Fruit fly (Drosophila melanogaster) whole organism, embryonic: Measurements from ENCODE around the gene CG14020.
A peak's percentile ranks its signal among the peaks of the same experiment; 100 is the strongest.

Experiments used
- ATbp ChIP-seq: fragments of 200-800 bp; sonication (Bioruptor generic); optimal IDR thresholded peaks from 2 replicates; lab custom pipeline; 2017; ENCODE audit warnings: missing biosample characterization, mild to moderate bottlenecking, missing genetic modification characterization, missing genetic modification reagents
- Abd-B ChIP-seq: fragments of 200-800 bp; sonication (Bioruptor generic); optimal IDR thresholded peaks from 2 replicates; lab custom pipeline; 2018; ENCODE audit warnings: missing biosample characterization, mild to moderate bottlenecking, missing genetic modification characterization, moderate library complexity
- Atf-2 ChIP-seq: fragments of 200-800 bp; sonication (Bioruptor generic); optimal IDR thresholded peaks from 2 replicates; lab custom pipeline; 2016; ENCODE audit warnings: missing biosample characterization, missing genetic modification characterization
- BEAF-32 ChIP-seq: fragments of 200-800 bp; sonication (Bioruptor generic); optimal IDR thresholded peaks from 3 replicates; lab custom pipeline; 2017; ENCODE audit warnings: missing biosample characterization, missing genetic modification characterization, mild to moderate bottlenecking, moderate library complexity, missing genetic modification reagents
- CG11456 ChIP-seq: fragments of 200-800 bp; sonication (Bioruptor generic); IDR thresholded peaks from 3 replicates; pipeline ENCODE4 v1.3.6; 2022; ENCODE audit warnings: missing biosample characterization, missing genetic modification characterization
- CG11696 ChIP-seq: fragments of 200-800 bp; sonication (Bioruptor generic); IDR thresholded peaks from 2 replicates; pipeline ENCODE4 v1.3.6; 2022; ENCODE audit warnings: missing biosample characterization, missing genetic modification characterization
- CG11723 ChIP-seq: fragments of 200-800 bp; sonication (Bioruptor generic); optimal IDR thresholded peaks from 2 replicates; lab custom pipeline; 2017; ENCODE audit warnings: missing biosample characterization, mild to moderate bottlenecking, missing genetic modification characterization
- CG13424 ChIP-seq: fragments of 200-800 bp; sonication (Bioruptor generic); optimal IDR thresholded peaks from 2 replicates; lab custom pipeline; 2019; ENCODE audit warnings: missing biosample characterization, mild to moderate bottlenecking, missing genetic modification characterization, moderate library complexity
- CG14050 ChIP-seq: fragments of 200-800 bp; sonication (Bioruptor generic); IDR thresholded peaks from 3 replicates; pipeline ENCODE4 v1.3.6; 2022; ENCODE audit warnings: missing biosample characterization, missing genetic modification characterization
- CG14860 ChIP-seq: fragments of 200-800 bp; sonication (Bioruptor generic); IDR thresholded peaks from 3 replicates; pipeline ENCODE4 v1.3.6; 2022; ENCODE audit warnings: missing biosample characterization, missing genetic modification characterization; ENCODE audit not compliant: partially characterized antibody
- CG17186 ChIP-seq: fragments of 200-800 bp; sonication (Bioruptor generic); optimal IDR thresholded peaks from 3 replicates; lab custom pipeline; 2017; ENCODE audit warnings: missing biosample characterization, missing genetic modification reagents, missing genetic modification characterization
- CG17568 ChIP-seq: fragments of 200-800 bp; sonication (Bioruptor generic); optimal IDR thresholded peaks from 2 replicates; lab custom pipeline; 2018; ENCODE audit warnings: missing biosample characterization, mild to moderate bottlenecking, missing genetic modification characterization, moderate library complexity
- CG17802 ChIP-seq: fragments of 200-800 bp; sonication (Bioruptor generic); optimal IDR thresholded peaks from 2 replicates; lab custom pipeline; 2018; ENCODE audit warnings: missing biosample characterization, mild to moderate bottlenecking, missing genetic modification characterization, moderate library complexity
- CG2678 ChIP-seq: fragments of 200-800 bp; sonication (Bioruptor generic); optimal IDR thresholded peaks from 3 replicates; lab custom pipeline; 2019; ENCODE audit warnings: missing biosample characterization, mild to moderate bottlenecking, missing genetic modification characterization, moderate library complexity
- CG4328 ChIP-seq: fragments of 200-800 bp; sonication (Bioruptor generic); optimal IDR thresholded peaks from 3 replicates; lab custom pipeline; 2017; ENCODE audit warnings: missing biosample characterization, missing genetic modification reagents, missing genetic modification characterization
- CG4820 ChIP-seq: fragments of 200-800 bp; sonication (Bioruptor generic); optimal IDR thresholded peaks from 3 replicates; lab custom pipeline; 2016; ENCODE audit warnings: missing biosample characterization, missing genetic modification characterization
- CG6791 ChIP-seq: fragments of 200-800 bp; sonication (Bioruptor generic); IDR thresholded peaks from 3 replicates; pipeline ENCODE4 v1.3.6; 2022; ENCODE audit warnings: missing biosample characterization, missing genetic modification characterization; ENCODE audit not compliant: partially characterized antibody
- CG7271 ChIP-seq: fragments of 200-800 bp; sonication (Bioruptor generic); optimal IDR thresholded peaks from 2 replicates; lab custom pipeline; 2018; ENCODE audit warnings: missing biosample characterization, mild to moderate bottlenecking, missing genetic modification characterization, moderate library complexity
- CG9215 ChIP-seq: fragments of 200-800 bp; sonication (Bioruptor generic); IDR thresholded peaks from 2 replicates; pipeline ENCODE4 v1.3.6; 2022; ENCODE audit warnings: missing biosample characterization, missing genetic modification characterization
- CG9932 ChIP-seq: fragments of 200-800 bp; sonication (Bioruptor generic); IDR thresholded peaks from 2 replicates; pipeline ENCODE4 v1.3.6; 2022; ENCODE audit warnings: missing biosample characterization, missing genetic modification characterization
- CkIIα-i1 ChIP-seq: fragments of 200-800 bp; sonication (Bioruptor generic); IDR thresholded peaks from 2 replicates; pipeline ENCODE4 v1.3.6; 2022; ENCODE audit warnings: missing biosample characterization, missing genetic modification characterization
- E2f2 ChIP-seq: fragments of 200-800 bp; sonication (Bioruptor generic); IDR thresholded peaks from 2 replicates; pipeline ENCODE4 v1.3.6; 2022; ENCODE audit warnings: missing biosample characterization, missing genetic modification characterization
- HLH4C ChIP-seq: fragments of 200-800 bp; sonication (Bioruptor generic); IDR thresholded peaks from 3 replicates; pipeline ENCODE4 v1.3.6; 2022; ENCODE audit warnings: missing biosample characterization, missing genetic modification characterization; ENCODE audit not compliant: partially characterized antibody
- HmgZ ChIP-seq: fragments of 200-800 bp; sonication (Bioruptor generic); optimal IDR thresholded peaks from 2 replicates; lab custom pipeline; 2018; ENCODE audit warnings: missing biosample characterization, mild to moderate bottlenecking, missing genetic modification characterization
- Hmx ChIP-seq: fragments of 200-800 bp; sonication (Bioruptor generic); optimal IDR thresholded peaks from 2 replicates; lab custom pipeline; 2016; ENCODE audit warnings: missing biosample characterization, missing genetic modification characterization
- Med ChIP-seq: fragments of 200-800 bp; sonication (Bioruptor generic); peaks from one replicate; lab custom pipeline; 2016; ENCODE audit warnings: missing biosample characterization, missing genetic modification characterization, mild to moderate bottlenecking, inconsistent platforms, moderate library complexity
- Nf-YC ChIP-seq: fragments of 200-800 bp; optimal IDR thresholded peaks from 3 replicates; lab custom pipeline; 2019; ENCODE audit warnings: missing biosample characterization, mild to moderate bottlenecking, missing genetic modification characterization, moderate library complexity
- Pdp1 ChIP-seq, 2 experiments: fragments of 200-800 bp; sonication (Bioruptor generic); optimal IDR thresholded peaks; 3 replicates each; lab custom pipeline; 2016; ENCODE audit warnings: missing biosample characterization in 2 of 2, missing genetic modification characterization in 2 of 2, mild to moderate bottlenecking in 1 of 2, moderate library complexity in 1 of 2
- Trl ChIP-seq, 3 experiments: fragments of >200 bp in 2 of 3; fragments of 200-800 bp in 1 of 3; sonication (Bioruptor generic) in 1 of 3; optimal IDR thresholded peaks; 2 replicates in 1 of 3; 3 replicates in 2 of 3; lab custom pipeline; 2016 to 2017; ENCODE audit warnings: missing biosample characterization in 1 of 3, missing genetic modification characterization in 1 of 3
- chinmo ChIP-seq: fragments of 200-800 bp; sonication (Bioruptor generic); IDR thresholded peaks from 4 replicates; pipeline ENCODE4 v1.3.6; 2022; ENCODE audit warnings: missing biosample characterization, missing genetic modification characterization; ENCODE audit not compliant: partially characterized antibody
- chm ChIP-seq: fragments of 200-800 bp; sonication (Bioruptor generic); IDR thresholded peaks from 2 replicates; pipeline ENCODE4 v1.3.6; 2022; ENCODE audit warnings: missing biosample characterization, missing genetic modification characterization
- ci ChIP-seq: fragments of 200-800 bp; sonication (Bioruptor generic); IDR thresholded peaks from 3 replicates; pipeline ENCODE4 v1.3.6; 2022; ENCODE audit warnings: missing biosample characterization, missing genetic modification characterization
- emc ChIP-seq: fragments of 200-800 bp; sonication (Bioruptor generic); optimal IDR thresholded peaks from 2 replicates; lab custom pipeline; 2016; ENCODE audit warnings: missing biosample characterization, missing genetic modification characterization
- hb ChIP-seq: fragments of 200-800 bp; sonication (Bioruptor generic); IDR thresholded peaks from 3 replicates; pipeline ENCODE4 v1.3.6; 2022; ENCODE audit warnings: missing biosample characterization, missing genetic modification characterization; ENCODE audit not compliant: partially characterized antibody
- jumu ChIP-seq: fragments of 200-800 bp; sonication (Bioruptor generic); optimal IDR thresholded peaks from 3 replicates; lab custom pipeline; 2016; ENCODE audit warnings: missing biosample characterization, missing genetic modification characterization
- kay ChIP-seq: fragments of 200-800 bp; sonication (Bioruptor generic); optimal IDR thresholded peaks from 2 replicates; lab custom pipeline; 2016; ENCODE audit warnings: missing biosample characterization, missing genetic modification characterization
- nmo ChIP-seq: fragments of 200-800 bp; sonication (Bioruptor generic); optimal IDR thresholded peaks from 2 replicates; lab custom pipeline; 2018; ENCODE audit warnings: missing biosample characterization, mild to moderate bottlenecking, missing genetic modification characterization, moderate library complexity
- ro ChIP-seq: fragments of 200-800 bp; sonication (Bioruptor generic); IDR thresholded peaks from 2 replicates; pipeline ENCODE4 v1.3.6; 2022; ENCODE audit warnings: missing biosample characterization, missing genetic modification characterization
- sob ChIP-seq: fragments of 200-800 bp; sonication (Bioruptor generic); IDR thresholded peaks from 2 replicates; pipeline ENCODE4 v1.3.6; 2022; ENCODE audit warnings: missing biosample characterization, missing genetic modification characterization
- tap ChIP-seq: fragments of 200-800 bp; optimal IDR thresholded peaks from 3 replicates; lab custom pipeline; 2019; ENCODE audit warnings: missing biosample characterization, mild to moderate bottlenecking, missing genetic modification characterization, moderate library complexity
- vfl ChIP-seq: fragments of 200-800 bp; sonication (Bioruptor generic); optimal IDR thresholded peaks from 2 replicates; lab custom pipeline; 2016; ENCODE audit warnings: missing biosample characterization, missing genetic modification characterization

Gene CG14020

dm6 chr2L:5525723-5526122, 8.2 kb downstream of the CG14020 start, which contains the start of gene Cap-D3 (continued):
- no peak for TF ChIP-seq CG11723 (GFP tag; lab: Kevin White, UChicago)
- 0 out of 3 replicates have a peak, but pooled peaks have one; percentile 70 for TF ChIP-seq hb
- TF ChIP-seq HmgZ: no peak
- TF ChIP-seq Nf-YC: no peak
- no peak for TF ChIP-seq CG11696
- TF ChIP-seq CG9215 (GFP tag; lab: Robert Waterston, UW): no peak
- no peak for TF ChIP-seq ATbp
- TF ChIP-seq CG6791 (GFP tag; lab: Robert Waterston, UW): peak; percentile 78
- TF ChIP-seq Atf-2: no peak
- TF ChIP-seq Pdp1 (GFP tag; optimal IDR thresholded peaks at IDR 0.05; lab: Kevin White, UChicago): peak in 1 of 2 experiments; percentile 62
- no peak for TF ChIP-seq Hmx (GFP tag; lab: Kevin White, UChicago)
- TF ChIP-seq CG14050 (GFP tag; lab: Robert Waterston, UW): no peak
- TF ChIP-seq HLH4C (GFP tag; lab: Robert Waterston, UW): peak; percentile 85
- no peak for TF ChIP-seq CG13424 (tag; lab: Kevin White, UChicago)
- no peak for TF ChIP-seq CG4820 (GFP tag; lab: Kevin White, UChicago)
- no peak for TF ChIP-seq vfl (GFP tag; lab: Kevin White, UChicago)
- no peak for TF ChIP-seq CkIIα-i1 (GFP tag; lab: Robert Waterston, UW)
- peak; percentile 28; the same call in 1 of the 3 replicates for TF ChIP-seq ci (GFP tag; lab: Robert Waterston, UW)
- TF ChIP-seq CG11456 (GFP tag; lab: Robert Waterston, UW): no peak
- no peak for TF ChIP-seq kay (GFP tag; lab: Kevin White, UChicago)
- TF ChIP-seq CG2678 (tag; lab: Kevin White, UChicago): no peak
- peak; percentile 84 for TF ChIP-seq E2f2
- no peak for TF ChIP-seq CG17568 (GFP tag; lab: Kevin White, UChicago)
- TF ChIP-seq CG4328: no peak
- no peak for TF ChIP-seq sob (GFP tag; lab: Robert Waterston, UW)
- TF ChIP-seq tap (tag; lab: Kevin White, UChicago): no peak
- peak; percentile 94 for TF ChIP-seq CG17802 (tag; lab: Kevin White, UChicago)
- peak; percentile 54 for TF ChIP-seq Med (GFP tag; lab: Kevin White, UChicago)
- no peak for TF ChIP-seq ro (GFP tag; lab: Robert Waterston, UW)
- no peak for TF ChIP-seq chm (GFP tag; lab: Robert Waterston, UW)
- no peak for TF ChIP-seq CG17186
- no peak for TF ChIP-seq nmo
- peak; percentile 71; the same call in 1 of the 4 replicates for TF ChIP-seq chinmo (GFP tag; lab: Robert Waterston, UW)
- TF ChIP-seq CG9932 (GFP tag; lab: Robert Waterston, UW): no peak
- no peak for TF ChIP-seq CG7271 (tag; lab: Kevin White, UChicago)
- TF ChIP-seq Trl (optimal IDR thresholded peaks at IDR 0.05; lab: Kevin White, UChicago): no peak
- TF ChIP-seq Trl (GFP tag; optimal IDR thresholded peaks at IDR 0.05; lab: Kevin White, UChicago): no peak
- TF ChIP-seq emc (GFP tag; lab: Kevin White, UChicago): no peak
- TF ChIP-seq CG14860: peak; percentile 67
- no peak for TF ChIP-seq jumu (GFP tag; lab: Kevin White, UChicago)
- TF ChIP-seq BEAF-32 (GFP tag; lab: Kevin White, UChicago): peak; percentile 16
- no peak for TF ChIP-seq Abd-B (GFP tag; lab: Kevin White, UChicago)
